Worm (Caenorhabditis elegans) whole organism, L1 larva: ENCODE data around the gene abf-6.

ENCODE experiments used
- C34B4.2 ChIP-seq: sonication (generic microtip); optimal IDR thresholded peaks from 2 replicates; lab custom pipeline; 2017; ENCODE audit warnings: mild to moderate bottlenecking, missing genetic modification characterization, missing compliant biosample characterization
- ama-1 ChIP-seq: fragments of 150-350 bp; optimal IDR thresholded peaks from 2 replicates; lab custom pipeline; 2014
- fos-1 ChIP-seq: fragments of 150-350 bp; optimal IDR thresholded peaks from 2 replicates; lab custom pipeline; 2014; ENCODE audit warnings: missing biosample characterization, missing genetic modification characterization
- irx-1 ChIP-seq: sonication (generic microtip); optimal IDR thresholded peaks from 2 replicates; lab custom pipeline; 2016; ENCODE audit warnings: missing genetic modification characterization, missing compliant biosample characterization
- lin-15B ChIP-seq: fragments of 150-350 bp; sonication (generic microtip); optimal IDR thresholded peaks from 3 replicates; lab custom pipeline; 2014; ENCODE audit warnings: missing biosample characterization, missing genetic modification characterization
- lir-3 ChIP-seq: sonication (generic microtip); optimal IDR thresholded peaks from 2 replicates; lab custom pipeline; 2016; ENCODE audit warnings: mild to moderate bottlenecking, missing genetic modification characterization, moderate library complexity, missing compliant biosample characterization; ENCODE audit not compliant: poor library complexity
- mdl-1 ChIP-seq, 2 experiments: fragments of 150-350 bp; optimal IDR thresholded peaks; 2 replicates each; lab custom pipeline; 2014 to 2017; ENCODE audit warnings: missing biosample characterization in 2 of 2, missing genetic modification characterization in 2 of 2, inconsistent platforms in 1 of 2
- nhr-85 ChIP-seq: sonication (generic microtip); peaks from one replicate; lab custom pipeline; 2016; ENCODE audit warnings: missing genetic modification characterization, inconsistent platforms, missing compliant biosample characterization
- unc-62 ChIP-seq: fragments of 150-350 bp; optimal IDR thresholded peaks from 2 replicates; lab custom pipeline; 2014; ENCODE audit warnings: missing biosample characterization, missing genetic modification reagents, missing genetic modification characterization
- zag-1 ChIP-seq: fragments of 150-350 bp; optimal IDR thresholded peaks from 2 replicates; lab custom pipeline; 2014; ENCODE audit warnings: missing biosample characterization, missing genetic modification characterization

- TF ChIP-seq fos-1 (tag; lab: Kevin White, UChicago) (no peak), unc-62 (GFP tag; lab: Kevin White, UChicago) (no peak), ama-1 (lab: Kevin White, UChicago) (no peak), zag-1 (no peak), irx-1 (tag; lab: Kevin White, UChicago) (no peak), lin-15B (tag; lab: Kevin White, UChicago) (no peak), nhr-85 (tag; lab: Kevin White, UChicago) (no peak), lir-3 (tag; lab: Kevin White, UChicago) (no peak), mdl-1 (tag; optimal IDR thresholded peaks at IDR 0.05; lab: Kevin White, UChicago) (no peak), C34B4.2 (tag; lab: Kevin White, UChicago) (no peak)
Observed at ce11 chrX:12755021-12755420, 38.9 kb upstream of the abf-6 start.
